Worm (Caenorhabditis elegans) whole organism, early embryonic: ENCODE results near the gene tpra-1.

Experiments used
- B0310.2 ChIP-seq: sonication (generic microtip); optimal IDR thresholded peaks from 2 replicates; lab custom pipeline; 2016; ENCODE audit warnings: mild to moderate bottlenecking, missing genetic modification characterization, missing compliant biosample characterization
- F13C5.2 ChIP-seq: sonication (generic microtip); optimal IDR thresholded peaks from 2 replicates; lab custom pipeline; 2017; ENCODE audit warnings: mild to moderate bottlenecking, missing genetic modification characterization, inconsistent platforms, missing compliant biosample characterization
- aly-1 ChIP-seq: sonication (generic microtip); optimal IDR thresholded peaks from 2 replicates; lab custom pipeline; 2016; ENCODE audit warnings: missing genetic modification characterization, missing compliant biosample characterization
- ama-1 ChIP-seq: fragments of 150-350 bp; optimal IDR thresholded peaks from 2 replicates; lab custom pipeline; 2014
- ceh-13 ChIP-seq: fragments of 200-800 bp; sonication (Bioruptor generic); optimal IDR thresholded peaks from 2 replicates; lab custom pipeline; 2018; ENCODE audit warnings: mild to moderate bottlenecking, missing genetic modification characterization, missing compliant biosample characterization
- ceh-36 ChIP-seq: sonication (generic microtip); optimal IDR thresholded peaks from 2 replicates; lab custom pipeline; 2016; ENCODE audit warnings: missing genetic modification characterization, inconsistent platforms, missing compliant biosample characterization
- ets-7 ChIP-seq: sonication (generic microtip); optimal IDR thresholded peaks from 2 replicates; lab custom pipeline; 2016; ENCODE audit warnings: missing genotype, missing genetic modification characterization, missing compliant biosample characterization
- flt-1 ChIP-seq: fragments of 200-800 bp; sonication (Bioruptor generic); IDR thresholded peaks from 2 replicates; pipeline ENCODE4 v1.3.6; 2022; ENCODE audit warnings: missing genetic modification characterization, missing compliant biosample characterization
- hmbx-1 ChIP-seq: sonication (generic microtip); optimal IDR thresholded peaks from 2 replicates; lab custom pipeline; 2016; ENCODE audit warnings: mild to moderate bottlenecking, missing genetic modification characterization, missing compliant biosample characterization
- hmg-4 ChIP-seq: fragments of 200-800 bp; sonication (Bioruptor generic); optimal IDR thresholded peaks from 2 replicates; lab custom pipeline; 2018; ENCODE audit warnings: mild to moderate bottlenecking, missing genetic modification characterization, missing compliant biosample characterization
- hnd-1 ChIP-seq: sonication (generic microtip); optimal IDR thresholded peaks from 2 replicates; lab custom pipeline; 2016; ENCODE audit warnings: missing genetic modification characterization, missing compliant biosample characterization
- pes-1 ChIP-seq: fragments of 200-800 bp; sonication (Bioruptor generic); IDR thresholded peaks from 2 replicates; pipeline ENCODE4 v1.3.6; 2022; ENCODE audit warnings: missing genetic modification reagents, missing genetic modification characterization, missing compliant biosample characterization
- scrt-1 ChIP-seq: fragments of 200-800 bp; sonication (Bioruptor generic); IDR thresholded peaks from 2 replicates; pipeline ENCODE4 v1.3.6; 2022; ENCODE audit warnings: missing genetic modification characterization, missing compliant biosample characterization
- sea-1 ChIP-seq: fragments of 200-800 bp; sonication (Bioruptor generic); conservative IDR thresholded peaks from 2 replicates; pipeline ENCODE4 v1.3.6; 2022; ENCODE audit warnings: missing genetic modification characterization, missing compliant biosample characterization
- tbx-11 ChIP-seq: fragments of 200-800 bp; sonication (Bioruptor generic); IDR thresholded peaks from 2 replicates; pipeline ENCODE4 v1.3.6; 2022; ENCODE audit warnings: missing genetic modification characterization, missing compliant biosample characterization
- tbx-37 ChIP-seq: fragments of 200-800 bp; sonication (Bioruptor generic); conservative IDR thresholded peaks from 2 replicates; pipeline ENCODE4 v1.3.6; 2022; ENCODE audit warnings: missing genetic modification reagents, missing genetic modification characterization, missing compliant biosample characterization
- tra-4 ChIP-seq: sonication (generic microtip); optimal IDR thresholded peaks from 2 replicates; lab custom pipeline; 2017; ENCODE audit warnings: missing genetic modification characterization, missing compliant biosample characterization

tpra-1 gene

ce11 chrIV:8956189-8956588 is at the start of gene tpra-1:
Gene tpra-1 (plus strand): TSS chrIV:8956489.
- no peak for TF ChIP-seq F13C5.2 (tag; lab: Kevin White, UChicago)

ce11 chrIV:8906743-8907142 is 49.5 kb upstream of the tpra-1 start, which contains the start of gene C27B7.7:
Gene C27B7.7 (plus strand): TSS chrIV:8907043.
- TF ChIP-seq tbx-37 (GFP tag; lab: Robert Waterston, UW), result no peak
- TF ChIP-seq flt-1 (GFP tag; lab: Robert Waterston, UW), result no peak

- no peak for TF ChIP-seq tbx-11 (GFP tag; lab: Robert Waterston, UW)
- TF ChIP-seq aly-1, result no peak
- TF ChIP-seq B0310.2, result no peak
- no peak for TF ChIP-seq pes-1
- no peak for TF ChIP-seq tra-4 (tag; lab: Kevin White, UChicago)
Observed at ce11 chrIV:8914187-8914586, 42.1 kb upstream of the tpra-1 start.

DNA sequence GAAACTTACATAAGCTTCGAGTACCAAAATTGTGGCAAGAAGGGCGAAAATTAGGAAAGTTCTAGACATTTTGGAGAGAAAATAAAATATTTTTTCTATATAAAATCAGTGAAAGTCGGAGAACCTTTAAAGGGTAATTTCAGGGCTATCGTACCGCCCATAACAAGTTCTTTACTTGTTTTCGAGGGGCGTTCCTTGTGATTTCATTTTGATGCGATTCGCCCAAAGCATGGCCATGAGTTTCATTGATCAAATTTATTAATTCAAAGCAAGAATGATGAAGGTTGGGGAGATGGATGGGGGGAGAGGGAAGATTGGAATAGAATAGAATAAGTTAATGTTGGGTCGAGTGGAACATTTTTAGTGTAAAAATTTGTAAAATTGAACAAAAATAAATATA is 40.3 kb upstream of the tpra-1 start, which contains the start of gene C27B7.9:
Gene C27B7.9, minus strand, starts transcription at position 101 of the 400 bp plus-strand sequence.
- TF ChIP-seq hmbx-1, result no peak
- no peak for TF ChIP-seq aly-1
- TF ChIP-seq ceh-13 (GFP tag; lab: Kevin White, UChicago), result no peak
- no peak for TF ChIP-seq tbx-37 (GFP tag; lab: Robert Waterston, UW)
- no peak for TF ChIP-seq ama-1 (lab: Kevin White, UChicago)
- TF ChIP-seq F13C5.2 (tag; lab: Kevin White, UChicago), result no peak

ce11 chrIV:8918790-8919189 is 37.5 kb upstream of the tpra-1 start, which contains the start of gene rap-1:
Gene rap-1 (minus strand): TSS chrIV:8918890.
- TF ChIP-seq tbx-37 (GFP tag; lab: Robert Waterston, UW), result no peak
- no peak for TF ChIP-seq tra-4 (tag; lab: Kevin White, UChicago)
- TF ChIP-seq ceh-36, result no peak
- no peak for TF ChIP-seq F13C5.2 (tag; lab: Kevin White, UChicago)
- no peak for TF ChIP-seq ets-7 (tag; lab: Kevin White, UChicago)
- no peak for TF ChIP-seq pes-1
- TF ChIP-seq aly-1, result no peak

ce11 chrIV:8920284-8920806 is 35.9 kb upstream of the tpra-1 start:
- TF ChIP-seq pes-1, result no peak

- TF ChIP-seq hmg-4 (GFP tag; lab: Kevin White, UChicago), result no peak
- TF ChIP-seq tbx-37 (GFP tag; lab: Robert Waterston, UW), result no peak
- no peak for TF ChIP-seq pes-1
- no peak for TF ChIP-seq hnd-1
- no peak for TF ChIP-seq scrt-1 (GFP tag; lab: Robert Waterston, UW)
- TF ChIP-seq tra-4 (tag; lab: Kevin White, UChicago), result no peak
- TF ChIP-seq ceh-13 (GFP tag; lab: Kevin White, UChicago), result no peak
- TF ChIP-seq ceh-36, result no peak
- no peak for TF ChIP-seq hmbx-1
- no peak for TF ChIP-seq ets-7 (tag; lab: Kevin White, UChicago)
- no peak for TF ChIP-seq F13C5.2 (tag; lab: Kevin White, UChicago)
- TF ChIP-seq flt-1 (GFP tag; lab: Robert Waterston, UW), result no peak
- TF ChIP-seq sea-1 (GFP tag; lab: Robert Waterston, UW), result no peak
- no peak for TF ChIP-seq tbx-11 (GFP tag; lab: Robert Waterston, UW)
- no peak for TF ChIP-seq aly-1
- no peak for TF ChIP-seq B0310.2
- no peak for TF ChIP-seq ama-1 (lab: Kevin White, UChicago)
Observed at ce11 chrIV:8921166-8921565, 35.1 kb upstream of the tpra-1 start.

DNA sequence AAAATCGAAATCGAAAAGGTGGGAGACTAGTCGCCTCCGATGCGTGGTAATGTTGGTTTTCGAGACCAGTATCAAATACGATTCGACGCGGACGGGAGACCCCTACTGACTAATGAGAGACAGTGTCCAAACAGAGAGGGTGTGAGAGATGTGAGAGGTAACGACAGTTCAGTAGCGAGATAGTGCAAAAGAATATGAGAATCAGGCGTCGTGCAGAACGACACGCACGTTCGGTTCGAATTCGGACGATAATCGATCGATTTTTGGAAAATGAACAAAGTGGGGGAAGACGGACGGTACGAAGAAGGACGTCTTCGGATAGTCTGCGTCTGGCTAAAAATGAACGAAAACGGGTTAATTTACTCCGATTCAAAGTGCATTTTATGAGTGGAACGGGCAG is 34.3 kb upstream of the tpra-1 start, which contains the start of gene D1046.16:
Gene D1046.16, plus strand, starts transcription at position 195 of the 400 bp plus-strand sequence.
- TF ChIP-seq pes-1, result no peak

DNA sequence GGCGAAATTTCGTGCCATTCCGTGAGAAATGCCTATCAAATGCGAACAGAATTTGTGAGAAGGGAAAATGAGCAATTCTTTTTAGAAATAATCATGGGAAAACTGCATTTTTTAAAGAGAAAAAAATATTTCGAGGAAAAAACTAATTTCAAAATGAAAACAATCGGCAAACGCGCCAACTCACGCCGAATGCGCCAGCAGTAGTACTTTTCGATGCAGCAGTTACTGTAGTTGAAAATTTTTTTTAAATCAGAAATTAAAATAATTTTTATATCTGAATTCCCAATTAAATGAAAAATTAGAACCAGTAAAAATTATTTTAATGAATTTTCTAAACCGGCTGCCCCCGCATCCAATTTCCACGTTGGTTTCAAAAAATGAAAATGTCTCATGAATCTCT is 32.9 kb upstream of the tpra-1 start:
- TF ChIP-seq hmbx-1 (no peak), flt-1 (GFP tag; lab: Robert Waterston, UW) (no peak), F13C5.2 (tag; lab: Kevin White, UChicago) (no peak), scrt-1 (GFP tag; lab: Robert Waterston, UW) (no peak)

DNA sequence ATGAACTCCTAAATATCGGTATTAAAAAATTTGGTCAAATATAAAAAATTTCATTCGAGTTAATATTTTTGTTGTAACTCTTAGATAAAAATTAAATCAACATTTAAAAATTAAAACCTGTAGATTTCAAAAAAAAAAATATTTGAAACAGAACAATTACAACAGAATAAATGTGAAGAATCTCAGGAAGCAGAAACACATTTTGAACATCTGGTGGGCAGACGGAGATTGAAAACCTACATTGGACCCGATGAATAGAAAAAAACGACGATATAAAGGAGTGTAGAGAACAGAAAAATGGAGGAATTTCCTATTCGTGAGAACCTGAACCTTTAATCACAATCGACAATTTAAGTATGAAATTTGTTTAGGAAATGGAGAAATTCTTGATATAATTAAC is 32.2 kb upstream of the tpra-1 start:
- TF ChIP-seq sea-1 (GFP tag; lab: Robert Waterston, UW), result no peak
- no peak for TF ChIP-seq tra-4 (tag; lab: Kevin White, UChicago)
- TF ChIP-seq pes-1, result no peak
- TF ChIP-seq ets-7 (tag; lab: Kevin White, UChicago), result no peak
- TF ChIP-seq tbx-37 (GFP tag; lab: Robert Waterston, UW), result no peak
- TF ChIP-seq hmg-4 (GFP tag; lab: Kevin White, UChicago), result no peak
- no peak for TF ChIP-seq ceh-36
- no peak for TF ChIP-seq ceh-13 (GFP tag; lab: Kevin White, UChicago)
- TF ChIP-seq flt-1 (GFP tag; lab: Robert Waterston, UW), result no peak
- no peak for TF ChIP-seq scrt-1 (GFP tag; lab: Robert Waterston, UW)
- TF ChIP-seq F13C5.2 (tag; lab: Kevin White, UChicago), result no peak
- no peak for TF ChIP-seq ama-1 (lab: Kevin White, UChicago)
- TF ChIP-seq tbx-11 (GFP tag; lab: Robert Waterston, UW), result no peak
- TF ChIP-seq hmbx-1, result no peak
